Fruit fly (Drosophila melanogaster): ENCODE data around the gene CG42554.

- TF ChIP-seq EcR (GFP tag; optimal IDR thresholded peaks at IDR 0.05) = no peak
- TF ChIP-seq CG34367 (tag; optimal IDR thresholded peaks at IDR 0.05) = no peak
- no peak for TF ChIP-seq Pif1B (GFP tag; optimal IDR thresholded peaks at IDR 0.05)
- no peak for TF ChIP-seq CG17806 (tag; optimal IDR thresholded peaks at IDR 0.05)
- TF ChIP-seq CG32121 (GFP tag; IDR thresholded peaks at IDR 0.05) = no peak
- no peak for TF ChIP-seq D1 (tag; optimal IDR thresholded peaks at IDR 0.05)
- TF ChIP-seq CG8159 (tag; optimal IDR thresholded peaks at IDR 0.05) = no peak
- TF ChIP-seq CG13204 (GFP tag; optimal IDR thresholded peaks at IDR 0.05) = no peak
- TF ChIP-seq fd96Ca (GFP tag; IDR thresholded peaks at IDR 0.05) = no peak
- no peak for TF ChIP-seq Pif1A (GFP tag; optimal IDR thresholded peaks at IDR 0.05)
- no peak for TF ChIP-seq Ets98B (GFP tag; IDR thresholded peaks at IDR 0.05)
- no peak for TF ChIP-seq Snoo (tag; optimal IDR thresholded peaks at IDR 0.05)
- TF ChIP-seq gl (tag; optimal IDR thresholded peaks at IDR 0.05) = no peak
- TF ChIP-seq CG9948 (tag; optimal IDR thresholded peaks at IDR 0.05) = no peak
Observed at dm6 chr3L:885624-886257, 50.3 kb downstream of the CG42554 start.

Data from whole organism, pupa.